Worm (Caenorhabditis elegans): ENCODE results near the gene dpy-2.

ce11 chrII:6706552-6707091, 7.5 kb upstream of the dpy-2 start:
- TF ChIP-seq pes-1 (GFP tag; IDR thresholded peaks at IDR 0.05): no peak
- TF ChIP-seq ama-1 (optimal IDR thresholded peaks at IDR 0.05): no peak
- TF ChIP-seq tbx-11 (GFP tag; IDR thresholded peaks at IDR 0.05): no peak
- no peak for TF ChIP-seq ets-7 (tag; optimal IDR thresholded peaks at IDR 0.05)
- no peak for TF ChIP-seq ceh-13 (GFP tag; optimal IDR thresholded peaks at IDR 0.05)
- no peak for TF ChIP-seq flt-1 (GFP tag; IDR thresholded peaks at IDR 0.05)
- TF ChIP-seq hmbx-1 (tag; optimal IDR thresholded peaks at IDR 0.05): no peak
- no peak for TF ChIP-seq aly-1 (tag; optimal IDR thresholded peaks at IDR 0.05)
- no peak for TF ChIP-seq F13C5.2 (tag; optimal IDR thresholded peaks at IDR 0.05)
- TF ChIP-seq ceh-36 (tag; optimal IDR thresholded peaks at IDR 0.05): no peak
